Worm (Caenorhabditis elegans) whole organism, L1 larva: ENCODE data around the gene dgk-1.

Experiments
- C04F5.9 ChIP-seq: sonication (generic microtip); optimal IDR thresholded peaks from 2 replicates; lab custom pipeline; 2016; ENCODE audit warnings: missing genetic modification characterization, missing compliant biosample characterization
- C16A3.4 ChIP-seq: fragments of 150-350 bp; optimal IDR thresholded peaks from 2 replicates; lab custom pipeline; 2014; ENCODE audit warnings: missing biosample characterization, missing genetic modification characterization
- C34B4.2 ChIP-seq: sonication (generic microtip); optimal IDR thresholded peaks from 2 replicates; lab custom pipeline; 2017; ENCODE audit warnings: mild to moderate bottlenecking, missing genetic modification characterization, missing compliant biosample characterization
- F16B12.6 ChIP-seq: fragments of 150-350 bp; optimal IDR thresholded peaks from 2 replicates; lab custom pipeline; 2014; ENCODE audit warnings: missing biosample characterization, missing genetic modification characterization
- ama-1 ChIP-seq: fragments of 150-350 bp; optimal IDR thresholded peaks from 2 replicates; lab custom pipeline; 2014
- ceh-63 ChIP-seq: fragments of 200-800 bp; sonication (Bioruptor generic); optimal IDR thresholded peaks from 2 replicates; lab custom pipeline; 2018; ENCODE audit warnings: mild to moderate bottlenecking, missing genetic modification characterization, missing compliant biosample characterization
- ceh-8 ChIP-seq: fragments of 200-800 bp; sonication (Bioruptor generic); optimal IDR thresholded peaks from 2 replicates; lab custom pipeline; 2018; ENCODE audit warnings: mild to moderate bottlenecking, missing genetic modification characterization, moderate library complexity, missing compliant biosample characterization
- ceh-82 ChIP-seq, 3 experiments: fragments of 150-350 bp in 1 of 3; sonication (generic microtip) in 2 of 3; optimal IDR thresholded peaks; 2 replicates each; lab custom pipeline; 2014 to 2017; ENCODE audit warnings: missing biosample characterization in 3 of 3, missing genetic modification characterization in 3 of 3
- ceh-90 ChIP-seq: sonication (generic microtip); optimal IDR thresholded peaks from 2 replicates; lab custom pipeline; 2016; ENCODE audit warnings: missing genetic modification characterization, missing compliant biosample characterization
- ces-1 ChIP-seq: fragments of 150-350 bp; optimal IDR thresholded peaks from 2 replicates; lab custom pipeline; 2014; ENCODE audit warnings: missing biosample characterization, missing genetic modification reagents, missing genetic modification characterization
- dpl-1 ChIP-seq, 3 experiments: fragments of 150-350 bp in 2 of 3; sonication (generic microtip) in 1 of 3; optimal IDR thresholded peaks; 2 replicates each; lab custom pipeline; 2014 to 2017; ENCODE audit warnings: missing biosample characterization in 3 of 3, missing genetic modification characterization in 3 of 3, missing genetic modification reagents in 3 of 3
- dsc-1 ChIP-seq: sonication (generic microtip); optimal IDR thresholded peaks from 2 replicates; lab custom pipeline; 2016; ENCODE audit warnings: mild to moderate bottlenecking, missing genetic modification characterization, missing compliant biosample characterization
- efl-1 ChIP-seq, 4 experiments: fragments of 150-350 bp; optimal IDR thresholded peaks in 3 of 4; peaks in 1 of 4; 1 replicate in 1 of 4; 2 replicates in 3 of 4; lab custom pipeline; 2014; ENCODE audit warnings: missing biosample characterization in 2 of 4, missing genetic modification characterization in 2 of 4, missing genetic modification reagents in 2 of 4
- egl-13 ChIP-seq: sonication (generic microtip); optimal IDR thresholded peaks from 2 replicates; lab custom pipeline; 2016; ENCODE audit warnings: missing genotype, missing genetic modification reagents, missing genetic modification characterization, missing compliant biosample characterization
- ets-5 ChIP-seq: fragments of 200-800 bp; sonication (Bioruptor generic); IDR thresholded peaks from 2 replicates; pipeline ENCODE4 v1.3.6; 2022; ENCODE audit warnings: missing genetic modification characterization, missing compliant biosample characterization
- fkh-10 ChIP-seq: sonication (generic microtip); optimal IDR thresholded peaks from 2 replicates; lab custom pipeline; 2017; ENCODE audit warnings: missing biosample characterization, missing genetic modification reagents, missing genetic modification characterization
- fkh-4 ChIP-seq: sonication (generic microtip); optimal IDR thresholded peaks from 2 replicates; lab custom pipeline; 2016; ENCODE audit warnings: missing compliant biosample characterization, missing genetic modification characterization, borderline replicate concordance
- fkh-8 ChIP-seq: sonication (generic microtip); optimal IDR thresholded peaks from 2 replicates; lab custom pipeline; 2016; ENCODE audit warnings: mild to moderate bottlenecking, missing genetic modification characterization, missing compliant biosample characterization
- fos-1 ChIP-seq: fragments of 150-350 bp; optimal IDR thresholded peaks from 2 replicates; lab custom pipeline; 2014; ENCODE audit warnings: missing biosample characterization, missing genetic modification characterization
- hpl-2 ChIP-seq: fragments of 150-350 bp; optimal IDR thresholded peaks from 2 replicates; lab custom pipeline; 2014; ENCODE audit warnings: missing biosample characterization, missing genetic modification reagents, missing genetic modification characterization
- irx-1 ChIP-seq: sonication (generic microtip); optimal IDR thresholded peaks from 2 replicates; lab custom pipeline; 2016; ENCODE audit warnings: missing genetic modification characterization, missing compliant biosample characterization
- isw-1 ChIP-seq: fragments of 200-800 bp; sonication (Bioruptor generic); IDR thresholded peaks from 2 replicates; pipeline ENCODE4 v1.3.6; 2022; ENCODE audit warnings: missing genetic modification characterization, missing compliant biosample characterization
- lin-13 ChIP-seq: fragments of 150-350 bp; optimal IDR thresholded peaks from 2 replicates; lab custom pipeline; 2014; ENCODE audit warnings: missing biosample characterization, missing genetic modification reagents, missing genetic modification characterization
- lin-14 ChIP-seq: fragments of 200-800 bp; sonication (Bioruptor generic); optimal IDR thresholded peaks from 2 replicates; lab custom pipeline; 2018; ENCODE audit warnings: mild to moderate bottlenecking, missing genetic modification characterization, moderate library complexity, missing compliant biosample characterization
- lin-15B ChIP-seq: fragments of 150-350 bp; sonication (generic microtip); optimal IDR thresholded peaks from 3 replicates; lab custom pipeline; 2014; ENCODE audit warnings: missing biosample characterization, missing genetic modification characterization
- lin-39 ChIP-seq: fragments of 150-350 bp; optimal IDR thresholded peaks from 2 replicates; lab custom pipeline; 2014; ENCODE audit warnings: missing biosample characterization, missing genetic modification reagents, missing genetic modification characterization
- lsy-2 ChIP-seq, 2 experiments: fragments of 150-350 bp; optimal IDR thresholded peaks; 2 replicates each; lab custom pipeline; 2014; ENCODE audit warnings: missing biosample characterization in 2 of 2, missing genetic modification characterization in 2 of 2
- mab-9 ChIP-seq: fragments of 200-800 bp; sonication (Bioruptor generic); IDR thresholded peaks from 2 replicates; pipeline ENCODE4 v1.3.6; 2022; ENCODE audit warnings: missing genetic modification reagents, missing genetic modification characterization, missing compliant biosample characterization
- nhr-11 ChIP-seq: fragments of 150-350 bp; optimal IDR thresholded peaks from 2 replicates; lab custom pipeline; 2014; ENCODE audit warnings: missing biosample characterization, missing genetic modification characterization
- nhr-12 ChIP-seq: sonication (generic microtip); optimal IDR thresholded peaks from 2 replicates; lab custom pipeline; 2017; ENCODE audit warnings: missing biosample characterization, missing genetic modification characterization
- nhr-28 ChIP-seq: fragments of 150-350 bp; optimal IDR thresholded peaks from 2 replicates; lab custom pipeline; 2014; ENCODE audit warnings: missing biosample characterization, missing genetic modification characterization
- nhr-47 ChIP-seq: sonication (generic microtip); optimal IDR thresholded peaks from 2 replicates; lab custom pipeline; 2016; ENCODE audit warnings: mild to moderate bottlenecking, missing genetic modification characterization, moderate library complexity, missing compliant biosample characterization
- nhr-71 ChIP-seq: sonication (generic microtip); optimal IDR thresholded peaks from 2 replicates; lab custom pipeline; 2016; ENCODE audit warnings: mild to moderate bottlenecking, missing genetic modification characterization, moderate library complexity, missing compliant biosample characterization
- nhr-76 ChIP-seq: sonication (generic microtip); optimal IDR thresholded peaks from 2 replicates; lab custom pipeline; 2017; ENCODE audit warnings: missing biosample characterization, missing genetic modification characterization
- nhr-84 ChIP-seq: sonication (generic microtip); optimal IDR thresholded peaks from 2 replicates; lab custom pipeline; 2017; ENCODE audit warnings: missing biosample characterization, missing genetic modification characterization
- nhr-85 ChIP-seq: sonication (generic microtip); peaks from one replicate; lab custom pipeline; 2016; ENCODE audit warnings: missing genetic modification characterization, inconsistent platforms, missing compliant biosample characterization
- pag-3 ChIP-seq: sonication (generic microtip); optimal IDR thresholded peaks from 2 replicates; lab custom pipeline; 2017; ENCODE audit warnings: missing genetic modification characterization, mild to moderate bottlenecking, missing compliant biosample characterization, antibody characterized with exemption, borderline replicate concordance; ENCODE audit not compliant: insufficient read depth
- pax-3 ChIP-seq: fragments of 200-800 bp; sonication (Bioruptor generic); optimal IDR thresholded peaks from 2 replicates; lab custom pipeline; 2018; ENCODE audit warnings: mild to moderate bottlenecking, missing genetic modification characterization, moderate library complexity, missing compliant biosample characterization
- rnt-1 ChIP-seq: sonication (generic microtip); optimal IDR thresholded peaks from 2 replicates; lab custom pipeline; 2016; ENCODE audit warnings: mild to moderate bottlenecking, missing genetic modification characterization, moderate library complexity, missing compliant biosample characterization
- skn-1 ChIP-seq: fragments of 150-350 bp; optimal IDR thresholded peaks from 2 replicates; lab custom pipeline; 2014; ENCODE audit warnings: missing biosample characterization, missing genetic modification characterization
- snpc-4 ChIP-seq: fragments of 150-350 bp; optimal IDR thresholded peaks from 2 replicates; lab custom pipeline; 2014; ENCODE audit warnings: missing biosample characterization, missing genetic modification characterization
- snu-23 ChIP-seq: sonication (generic microtip); optimal IDR thresholded peaks from 2 replicates; lab custom pipeline; 2016; ENCODE audit warnings: missing genetic modification characterization, missing compliant biosample characterization
- sox-4 ChIP-seq: sonication (generic microtip); optimal IDR thresholded peaks from 2 replicates; lab custom pipeline; 2016; ENCODE audit warnings: missing genetic modification characterization, missing compliant biosample characterization
- sptf-1 ChIP-seq: fragments of 150-350 bp; optimal IDR thresholded peaks from 2 replicates; lab custom pipeline; 2014; ENCODE audit warnings: missing biosample characterization, missing genetic modification characterization
- sup-37 ChIP-seq: fragments of 200-800 bp; sonication (Bioruptor generic); optimal IDR thresholded peaks from 2 replicates; lab custom pipeline; 2018; ENCODE audit warnings: mild to moderate bottlenecking, missing genetic modification characterization, missing compliant biosample characterization
- swsn-7 ChIP-seq: sonication (generic microtip); optimal IDR thresholded peaks from 2 replicates; lab custom pipeline; 2016; ENCODE audit warnings: missing genetic modification characterization, missing compliant biosample characterization
- unc-130 ChIP-seq: fragments of 150-350 bp; optimal IDR thresholded peaks from 2 replicates; lab custom pipeline; 2017; ENCODE audit warnings: missing biosample characterization, missing genetic modification characterization, inconsistent platforms
- unc-30 ChIP-seq: sonication (generic microtip); optimal IDR thresholded peaks from 2 replicates; lab custom pipeline; 2017; ENCODE audit warnings: missing biosample characterization, missing genetic modification characterization
- unc-62 ChIP-seq: fragments of 150-350 bp; optimal IDR thresholded peaks from 2 replicates; lab custom pipeline; 2014; ENCODE audit warnings: missing biosample characterization, missing genetic modification reagents, missing genetic modification characterization
- unc-86 ChIP-seq: sonication (generic microtip); optimal IDR thresholded peaks from 2 replicates; lab custom pipeline; 2016; ENCODE audit warnings: missing genetic modification characterization, missing compliant biosample characterization
- unc-98 ChIP-seq: fragments of 200-800 bp; sonication (Bioruptor generic); IDR thresholded peaks from 2 replicates; pipeline ENCODE4 v1.3.6; 2022; ENCODE audit warnings: missing genetic modification characterization, missing compliant biosample characterization
- xbp-1 ChIP-seq: sonication (generic microtip); optimal IDR thresholded peaks from 2 replicates; lab custom pipeline; 2016; ENCODE audit warnings: missing genetic modification characterization, missing compliant biosample characterization
- zag-1 ChIP-seq: fragments of 150-350 bp; optimal IDR thresholded peaks from 2 replicates; lab custom pipeline; 2014; ENCODE audit warnings: missing biosample characterization, missing genetic modification characterization
- ztf-11 ChIP-seq, 2 experiments: sonication (generic microtip); optimal IDR thresholded peaks; 2 replicates each; lab custom pipeline; 2016 to 2017; ENCODE audit warnings: missing genetic modification characterization in 2 of 2, missing biosample characterization in 1 of 2, missing compliant biosample characterization in 1 of 2

dgk-1 gene

DNA sequence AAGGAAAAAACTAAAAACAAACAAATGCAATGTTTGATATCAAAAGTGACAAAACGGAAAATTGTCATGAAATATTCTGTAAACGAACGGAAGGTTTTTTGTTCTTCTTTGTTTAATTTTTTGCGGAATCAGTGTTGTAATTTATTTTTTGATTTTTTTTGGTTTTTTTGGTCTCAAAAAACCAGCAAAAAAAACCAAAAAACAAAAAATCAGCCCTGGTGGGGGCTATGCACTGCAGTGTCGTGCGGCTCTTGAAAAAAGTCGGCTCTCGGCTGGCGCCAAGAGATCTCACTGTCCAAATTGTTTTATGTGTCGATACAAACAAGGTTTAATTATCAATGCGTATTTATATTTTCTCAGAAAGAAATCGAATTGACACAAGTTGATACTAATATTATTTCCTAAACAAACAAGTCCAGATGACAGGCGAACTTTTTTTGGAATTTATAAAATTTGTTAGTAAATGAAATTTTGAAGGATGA lies 21.2 kb upstream of the dgk-1 start (continued):
- TF ChIP-seq sup-37 (GFP tag; lab: Kevin White, UChicago) (no peak), C04F5.9 (peak; percentile 6), ztf-11 (tag; optimal IDR thresholded peaks at IDR 0.05; lab: Kevin White, UChicago) (no peak), irx-1 (tag; lab: Kevin White, UChicago) (no peak), lsy-2 (tag; optimal IDR thresholded peaks at IDR 0.05; lab: Kevin White, UChicago) (peak in 1 of 2 experiments; percentile 31), isw-1 (GFP tag; lab: Robert Waterston, UW) (no peak), ceh-63 (GFP tag; lab: Kevin White, UChicago) (no peak), unc-130 (tag; lab: Kevin White, UChicago) (no peak), zag-1 (tag; lab: Kevin White, UChicago) (no peak), C34B4.2 (no peak), unc-86 (no peak), hpl-2 (GFP tag; lab: Kevin White, UChicago) (no peak), fkh-10 (GFP tag; lab: Kevin White, UChicago) (no peak), C16A3.4 (tag; lab: Kevin White, UChicago) (peak; percentile 30), lin-15B (no peak), snu-23 (GFP tag; lab: Kevin White, UChicago) (peak; percentile 46), nhr-28 (tag; lab: Kevin White, UChicago) (no peak), F16B12.6 (tag; lab: Kevin White, UChicago) (no peak), fos-1 (tag; lab: Kevin White, UChicago) (no peak), efl-1 (optimal IDR thresholded peaks at IDR 0.05; lab: Kevin White, UChicago) (no peak), efl-1 (GFP tag; optimal IDR thresholded peaks at IDR 0.05 in 1 of 2; lab: Kevin White, UChicago) (peak in 1 of 2 experiments; percentile 92), ets-5 (no peak), snpc-4 (no peak), dsc-1 (tag; lab: Kevin White, UChicago) (no peak), nhr-71 (tag; lab: Kevin White, UChicago) (peak; percentile 66), lin-14 (no peak), pag-3 (no peak), swsn-7 (tag; lab: Kevin White, UChicago) (no peak), pax-3 (tag; lab: Kevin White, UChicago) (peak; percentile 48), unc-62 (GFP tag; lab: Kevin White, UChicago) (no peak), nhr-76 (no peak), ceh-8 (GFP tag; lab: Kevin White, UChicago) (no peak), nhr-85 (tag; lab: Kevin White, UChicago) (peak; percentile 84), nhr-84 (tag; lab: Kevin White, UChicago) (no peak), dpl-1 (GFP tag; optimal IDR thresholded peaks at IDR 0.05; lab: Kevin White, UChicago) (no peak), skn-1 (tag; lab: Kevin White, UChicago) (no peak), fkh-8 (tag; lab: Kevin White, UChicago) (no peak), lin-39 (no peak), sptf-1 (tag; lab: Kevin White, UChicago) (no peak), xbp-1 (tag; lab: Kevin White, UChicago) (no peak), rnt-1 (tag; lab: Kevin White, UChicago) (no peak), nhr-12 (no peak), nhr-47 (peak; percentile 43), nhr-11 (tag; lab: Kevin White, UChicago) (no peak), sox-4 (tag; lab: Kevin White, UChicago) (no peak), fkh-4 (tag; lab: Kevin White, UChicago) (no peak), lin-13 (GFP tag; lab: Kevin White, UChicago) (no peak), unc-30 (tag; lab: Kevin White, UChicago) (no peak), unc-98 (GFP tag; lab: Robert Waterston, UW) (no peak), ceh-90 (tag; lab: Kevin White, UChicago) (no peak), ama-1 (peak; percentile 90), mab-9 (GFP tag; lab: Robert Waterston, UW) (no peak), egl-13 (tag; lab: Kevin White, UChicago) (no peak), ces-1 (GFP tag; lab: Kevin White, UChicago) (no peak), ceh-82 (tag; optimal IDR thresholded peaks at IDR 0.05; lab: Kevin White, UChicago) (no peak)
